Worm (Caenorhabditis elegans): ENCODE data around the gene srw-89.

DNA sequence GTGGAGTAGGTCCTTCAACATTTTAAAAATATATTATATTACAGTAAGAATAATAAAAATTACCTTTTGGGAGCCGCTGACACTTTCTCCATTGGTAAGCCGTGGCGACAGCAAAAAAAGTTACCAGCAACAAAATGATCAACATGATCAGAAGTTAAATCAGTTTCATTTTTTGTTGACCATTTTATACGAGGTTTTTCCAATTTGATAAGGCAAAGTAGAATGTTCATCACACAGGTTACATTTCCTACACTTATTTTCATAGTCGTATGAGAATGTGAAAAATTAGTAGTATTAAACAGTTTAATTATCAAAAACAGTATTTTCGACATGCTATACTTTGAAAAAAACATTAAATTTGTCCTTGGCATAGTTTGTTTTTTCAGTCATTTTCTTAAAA lies 44.0 kb upstream of the srw-89 start, which contains the start of gene cyp-34A10:
- TF ChIP-seq odd-2 (tag; optimal IDR thresholded peaks at IDR 0.05) (no peak), unc-42 (tag; optimal IDR thresholded peaks at IDR 0.05) (no peak), ttx-3 (tag; optimal IDR thresholded peaks at IDR 0.05) (no peak), pqm-1 (tag; optimal IDR thresholded peaks at IDR 0.05) (no peak), elt-2 (tag; optimal IDR thresholded peaks at IDR 0.05) (no peak), hlh-30 (tag; optimal IDR thresholded peaks at IDR 0.05; ENCODE audit: insufficient read depth) (no peak), pha-4 (tag; optimal IDR thresholded peaks at IDR 0.05) (no peak), ceh-2 (tag; optimal IDR thresholded peaks at IDR 0.05) (no peak), syd-9 (tag; optimal IDR thresholded peaks at IDR 0.05) (no peak), fkh-10 (GFP tag; optimal IDR thresholded peaks at IDR 0.05) (no peak)
